Worm (Caenorhabditis elegans) whole organism, L2 larva: ENCODE measurements around the gene F26D2.15.

ENCODE experiments used
- aly-2 ChIP-seq: fragments of 150-350 bp; optimal IDR thresholded peaks from 2 replicates; lab custom pipeline; 2014; ENCODE audit warnings: missing biosample characterization, missing genetic modification characterization
- egl-27 ChIP-seq: sonication (generic microtip); optimal IDR thresholded peaks from 3 replicates; lab custom pipeline; 2017; ENCODE audit warnings: missing biosample characterization, missing genetic modification reagents, missing genetic modification characterization
- nhr-11 ChIP-seq: fragments of 150-350 bp; optimal IDR thresholded peaks from 2 replicates; lab custom pipeline; 2014; ENCODE audit warnings: missing biosample characterization, missing genetic modification characterization
- nhr-12 ChIP-seq: fragments of 150-350 bp; optimal IDR thresholded peaks from 2 replicates; lab custom pipeline; 2014; ENCODE audit warnings: missing biosample characterization, missing genetic modification characterization
- nhr-237 ChIP-seq: fragments of 150-350 bp; optimal IDR thresholded peaks from 2 replicates; lab custom pipeline; 2014; ENCODE audit warnings: missing biosample characterization, missing genetic modification characterization

DNA sequence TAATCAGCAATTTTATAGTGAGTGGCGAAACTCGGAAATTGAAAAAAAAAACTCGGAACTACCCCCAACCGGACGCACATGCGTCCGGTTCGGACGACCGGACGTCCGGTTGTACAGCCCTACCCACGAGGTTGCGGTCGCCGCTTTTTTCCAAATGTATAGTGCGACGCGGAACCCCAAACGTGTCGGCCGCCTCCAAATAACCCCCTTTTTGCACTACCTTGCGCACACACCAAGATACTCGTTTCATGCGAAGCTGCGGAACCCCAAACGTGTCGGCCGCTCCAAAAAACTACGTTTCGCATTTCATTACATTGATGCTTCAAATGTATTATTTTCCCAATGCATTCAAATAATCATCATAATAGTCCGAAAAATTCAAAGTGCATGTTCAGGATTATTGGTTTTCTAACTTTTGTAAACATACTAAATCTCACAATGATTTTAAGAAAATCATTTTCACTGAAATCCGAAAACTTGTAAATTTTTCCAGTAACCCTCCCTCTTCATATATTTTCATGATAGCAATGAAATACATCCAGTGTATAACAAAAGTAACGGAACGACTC, 34.4 kb downstream of the F26D2.15 start, which contains the start of gene srw-35:
- TF ChIP-seq egl-27: no peak
- TF ChIP-seq nhr-237 (tag; lab: Kevin White, UChicago): no peak
- TF ChIP-seq aly-2: no peak
- TF ChIP-seq nhr-11 (tag; lab: Kevin White, UChicago): no peak
- no peak for TF ChIP-seq nhr-12
